Fruit fly (Drosophila melanogaster) whole organism, adult: ENCODE data around the gene faf.
A peak's percentile ranks its signal among the peaks of the same experiment; 100 is the strongest.

Experiments used
- CG11617 ChIP-seq: fragments of 200-800 bp; sonication (Bioruptor generic); optimal IDR thresholded peaks from 2 replicates; lab custom pipeline; 2017; ENCODE audit warnings: mild to moderate bottlenecking, missing biosample characterization, missing genetic modification reagents, missing genetic modification characterization
- CG12768 ChIP-seq: fragments of 200-800 bp; sonication (Bioruptor generic); optimal IDR thresholded peaks from 2 replicates; lab custom pipeline; 2017; ENCODE audit warnings: missing biosample characterization, missing genetic modification characterization, mild to moderate bottlenecking, moderate library complexity, missing genetic modification reagents
- CG14711 ChIP-seq: fragments of 200-800 bp; sonication (Bioruptor generic); optimal IDR thresholded peaks from 2 replicates; lab custom pipeline; 2018; ENCODE audit warnings: missing biosample characterization, mild to moderate bottlenecking, missing genetic modification characterization, moderate library complexity
- CG1620 ChIP-seq: fragments of 200-800 bp; sonication (Bioruptor generic); optimal IDR thresholded peaks from 2 replicates; lab custom pipeline; 2016; ENCODE audit warnings: missing biosample characterization, missing genetic modification characterization
- CG33017 ChIP-seq: fragments of 200-800 bp; sonication (Bioruptor generic); optimal IDR thresholded peaks from 2 replicates; lab custom pipeline; 2018; ENCODE audit warnings: missing biosample characterization, mild to moderate bottlenecking, missing genetic modification characterization, moderate library complexity
- CG5204 ChIP-seq: fragments of 200-800 bp; sonication (Bioruptor generic); optimal IDR thresholded peaks from 2 replicates; lab custom pipeline; 2016; ENCODE audit warnings: missing biosample characterization, missing genetic modification characterization
- CG7045 ChIP-seq: fragments of 200-800 bp; sonication (Bioruptor generic); optimal IDR thresholded peaks from 2 replicates; lab custom pipeline; 2017; ENCODE audit warnings: missing biosample characterization, mild to moderate bottlenecking, missing genetic modification characterization
- CG7101 ChIP-seq: fragments of 200-800 bp; sonication (Bioruptor generic); optimal IDR thresholded peaks from 2 replicates; lab custom pipeline; 2018; ENCODE audit warnings: missing biosample characterization, mild to moderate bottlenecking, missing genetic modification characterization, moderate library complexity
- Clk ChIP-seq: fragments of 200-800 bp; sonication (Bioruptor generic); optimal IDR thresholded peaks from 2 replicates; lab custom pipeline; 2017; ENCODE audit warnings: missing biosample characterization, missing genetic modification characterization
- Crg-1 ChIP-seq: fragments of 200-800 bp; sonication (Bioruptor generic); optimal IDR thresholded peaks from 2 replicates; lab custom pipeline; 2016; ENCODE audit warnings: missing biosample characterization, missing genetic modification characterization
- Hr96 ChIP-seq: fragments of 200-800 bp; sonication (Bioruptor generic); optimal IDR thresholded peaks from 2 replicates; lab custom pipeline; 2016; ENCODE audit warnings: missing biosample characterization, missing genetic modification characterization
- Mnt ChIP-seq: fragments of 200-800 bp; sonication (Bioruptor generic); optimal IDR thresholded peaks from 2 replicates; lab custom pipeline; 2016; ENCODE audit warnings: missing biosample characterization, mild to moderate bottlenecking, missing genetic modification characterization
- bab1 ChIP-seq: fragments of 200-800 bp; sonication (Bioruptor generic); optimal IDR thresholded peaks from 3 replicates; lab custom pipeline; 2019; ENCODE audit warnings: missing biosample characterization, mild to moderate bottlenecking, missing genetic modification characterization, moderate library complexity
- cic ChIP-seq: fragments of 200-800 bp; sonication (Bioruptor generic); optimal IDR thresholded peaks from 2 replicates; lab custom pipeline; 2017; ENCODE audit warnings: missing biosample characterization, mild to moderate bottlenecking, missing genetic modification characterization, moderate library complexity
- cnc ChIP-seq, 2 experiments: fragments of >200 bp; optimal IDR thresholded peaks; 2 replicates each; lab custom pipeline; 2017
- kay ChIP-seq: fragments of 200-800 bp; sonication (Bioruptor generic); peaks from one replicate; lab custom pipeline; 2016; ENCODE audit warnings: missing biosample characterization, missing genetic modification characterization, borderline replicate concordance
- ovo ChIP-seq: fragments of 200-800 bp; sonication (Bioruptor generic); optimal IDR thresholded peaks from 2 replicates; lab custom pipeline; 2016; ENCODE audit warnings: missing biosample characterization, missing genetic modification characterization
- pad ChIP-seq: fragments of 200-800 bp; sonication (Bioruptor generic); optimal IDR thresholded peaks from 3 replicates; lab custom pipeline; 2017; ENCODE audit warnings: missing biosample characterization, missing genetic modification characterization, mild to moderate bottlenecking, moderate library complexity, missing genetic modification reagents
- tj ChIP-seq: fragments of 200-800 bp; sonication (Bioruptor generic); optimal IDR thresholded peaks from 3 replicates; lab custom pipeline; 2017; ENCODE audit warnings: missing biosample characterization, mild to moderate bottlenecking, missing genetic modification characterization, moderate library complexity
- toe ChIP-seq: fragments of 200-800 bp; sonication (Bioruptor generic); optimal IDR thresholded peaks from 2 replicates; lab custom pipeline; 2016; ENCODE audit warnings: missing biosample characterization, missing genetic modification characterization

Gene faf

DNA sequence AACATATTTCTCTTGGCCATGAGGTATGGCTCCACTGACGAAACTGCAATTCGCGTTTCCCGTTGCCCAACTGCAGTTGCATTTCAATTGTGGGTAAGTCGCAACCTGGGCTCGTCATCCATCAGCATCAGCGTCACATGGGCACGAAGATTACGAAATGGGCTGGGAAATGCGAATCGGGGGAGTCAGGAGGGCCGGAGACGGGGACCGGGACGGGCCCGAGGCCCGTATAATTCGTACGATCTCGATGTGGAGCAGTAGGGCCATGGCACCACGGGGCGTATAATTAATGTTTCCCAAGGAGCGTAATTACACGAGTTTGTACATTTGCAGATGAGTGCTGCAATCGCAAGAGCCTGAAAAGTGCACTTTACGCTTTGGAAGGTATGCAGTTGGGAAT lies 11.7 kb upstream of the faf start:
- TF ChIP-seq CG1620 (GFP tag; lab: Kevin White, UChicago) (no peak), CG14711 (tag; lab: Kevin White, UChicago) (no peak), tj (GFP tag; lab: Kevin White, UChicago) (no peak), Mnt (GFP tag; lab: Kevin White, UChicago) (no peak), ovo (GFP tag; lab: Kevin White, UChicago) (no peak), CG11617 (GFP tag; lab: Kevin White, UChicago) (no peak), CG5204 (GFP tag; lab: Kevin White, UChicago) (no peak), Crg-1 (GFP tag; lab: Kevin White, UChicago) (no peak), toe (GFP tag; lab: Kevin White, UChicago) (no peak), CG7045 (GFP tag; lab: Kevin White, UChicago) (no peak), bab1 (no peak), Clk (GFP tag; lab: Kevin White, UChicago) (no peak), CG12768 (GFP tag; lab: Kevin White, UChicago) (no peak), CG7101 (tag; lab: Kevin White, UChicago) (no peak), cic (GFP tag; lab: Kevin White, UChicago) (no peak)

DNA sequence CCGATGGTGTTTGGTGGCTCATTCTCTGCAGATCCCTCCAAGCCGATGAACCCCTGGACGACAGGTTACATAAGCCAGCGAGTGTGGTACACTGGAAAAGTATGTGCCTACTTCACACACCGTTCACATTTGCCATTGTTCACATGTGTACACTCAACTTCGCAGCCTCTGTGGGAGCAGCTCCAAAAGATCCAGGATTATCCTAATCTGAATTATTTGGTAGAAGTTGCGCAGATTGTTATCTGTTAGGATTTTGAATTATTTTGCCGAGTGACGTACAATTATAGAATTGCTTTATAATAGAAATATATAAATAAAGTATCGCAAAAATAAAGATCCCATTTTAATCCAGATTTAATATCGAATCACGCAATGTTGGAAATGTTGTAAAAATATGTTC lies 9.3 kb upstream of the faf start:
- TF ChIP-seq cic (GFP tag; lab: Kevin White, UChicago) (no peak), Crg-1 (GFP tag; lab: Kevin White, UChicago) (no peak), CG14711 (tag; lab: Kevin White, UChicago) (no peak), bab1 (no peak), Hr96 (GFP tag; lab: Kevin White, UChicago) (no peak)

DNA sequence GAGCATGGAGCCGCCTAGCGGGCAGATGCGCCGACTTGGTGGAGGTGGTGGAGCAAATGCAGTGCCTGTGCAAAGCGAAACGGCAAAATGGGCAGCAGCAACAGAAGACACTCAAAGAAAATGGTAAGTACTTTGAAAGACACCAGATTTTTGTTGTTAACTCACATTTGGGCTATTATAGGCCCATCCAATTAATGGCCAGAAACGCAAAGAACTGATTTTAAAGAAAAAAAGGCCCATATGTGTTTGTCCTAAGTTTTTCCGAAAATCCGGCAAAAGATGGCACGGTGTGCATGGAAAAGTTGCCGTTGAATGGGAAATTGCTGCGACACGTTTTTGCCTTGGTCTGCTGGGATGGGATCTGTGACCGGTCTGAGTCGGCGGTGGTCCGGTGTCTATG lies 8.6 kb upstream of the faf start:
- TF ChIP-seq CG14711 (tag; lab: Kevin White, UChicago) (no peak), CG33017 (tag; lab: Kevin White, UChicago) (no peak), toe (GFP tag; lab: Kevin White, UChicago) (no peak), ovo (GFP tag; lab: Kevin White, UChicago) (no peak), cic (GFP tag; lab: Kevin White, UChicago) (no peak)

DNA sequence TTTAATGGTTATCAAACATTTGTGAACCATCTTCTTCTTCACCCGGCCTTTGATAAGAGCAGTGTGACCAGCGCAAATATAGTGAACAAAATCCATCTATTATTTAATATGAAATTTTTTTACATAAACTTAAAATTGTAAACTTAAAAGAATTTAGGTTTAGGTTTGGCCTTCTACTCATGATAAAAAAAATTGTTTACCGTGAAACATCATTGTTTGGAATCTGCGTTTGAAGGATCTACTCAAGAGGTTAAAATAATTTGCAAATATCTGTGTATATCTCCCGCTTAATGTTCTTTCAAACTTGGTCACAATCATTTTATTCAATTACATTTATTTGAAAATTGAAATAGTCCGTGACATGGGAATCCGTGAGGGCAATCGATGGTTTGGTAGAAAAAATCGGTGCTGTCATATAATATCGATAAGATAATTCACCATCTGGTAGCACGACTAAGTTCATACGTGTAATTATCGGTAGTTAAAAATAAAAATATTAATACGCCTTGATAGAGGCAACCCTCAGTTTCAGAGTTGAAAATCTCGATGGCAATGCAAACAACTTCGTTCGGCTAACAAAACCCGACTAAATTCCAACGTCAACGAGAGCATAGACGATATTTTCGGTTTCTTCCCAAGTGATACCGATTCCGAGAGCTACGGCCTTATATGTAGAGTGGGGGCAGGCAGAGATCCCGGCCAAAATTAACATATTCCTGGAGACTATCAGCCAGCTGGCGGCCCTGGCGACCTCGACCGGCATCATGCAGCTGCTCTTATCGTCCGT lies 4.8 kb upstream of the faf start, which contains the start of the genes betaGlu and sip3:
betaGlu (minus strand) TSS at position 59 of the 787 bp plus-strand sequence.
sip3 (plus strand) TSS at position 430 of the 787 bp plus-strand sequence.
- TF ChIP-seq CG5204 (GFP tag; lab: Kevin White, UChicago) (no peak), pad (GFP tag; lab: Kevin White, UChicago) (peak; percentile 7), CG1620 (GFP tag; lab: Kevin White, UChicago) (peak; percentile 7), CG11617 (GFP tag; lab: Kevin White, UChicago) (peak; percentile 31), kay (GFP tag; lab: Kevin White, UChicago) (peak; percentile 96), bab1 (peak; percentile 32), CG12768 (GFP tag; lab: Kevin White, UChicago) (no peak), toe (GFP tag; lab: Kevin White, UChicago) (peak; percentile 61)

DNA sequence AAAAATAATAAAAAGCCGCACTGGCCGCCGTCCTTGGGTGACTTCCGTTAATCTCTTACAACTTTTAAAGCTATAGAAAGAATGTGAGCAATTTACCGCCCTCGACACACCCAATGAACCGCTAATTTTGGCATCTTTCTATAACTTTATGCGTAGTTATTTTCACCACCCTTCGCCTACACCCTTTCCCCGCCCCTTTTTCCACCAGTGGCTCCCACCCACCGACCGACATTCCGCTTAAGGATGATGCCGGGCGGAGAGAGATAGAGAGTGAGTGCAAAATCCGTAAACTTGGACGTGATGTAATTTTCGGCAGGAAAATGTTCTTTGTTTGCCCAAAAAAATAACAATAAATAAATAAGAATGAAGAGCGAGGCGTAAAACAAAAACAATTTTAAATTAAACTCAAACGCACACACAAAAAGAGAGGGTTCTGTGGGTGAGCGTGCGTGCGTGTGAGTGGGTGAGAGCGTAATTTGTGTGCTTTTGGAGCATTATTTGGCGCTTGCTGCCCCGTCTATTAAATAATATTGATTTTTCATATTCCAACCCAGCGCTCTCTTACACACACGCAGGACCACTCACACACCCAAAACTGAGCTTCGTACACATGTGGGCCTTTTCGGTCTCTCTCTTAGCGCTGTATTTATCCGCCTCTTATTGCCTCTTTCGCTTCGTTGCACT lies 804 bp downstream of the faf start:
- TF ChIP-seq CG12768 (GFP tag; lab: Kevin White, UChicago) = no peak
- no peak for TF ChIP-seq ovo (GFP tag; lab: Kevin White, UChicago)
- TF ChIP-seq Mnt (GFP tag; lab: Kevin White, UChicago) = peak; percentile 53
- TF ChIP-seq CG14711 (tag; lab: Kevin White, UChicago) = no peak
- no peak for TF ChIP-seq Hr96 (GFP tag; lab: Kevin White, UChicago)
- no peak for TF ChIP-seq bab1
- peak; percentile 39 for TF ChIP-seq cic (GFP tag; lab: Kevin White, UChicago)
- TF ChIP-seq kay (GFP tag; lab: Kevin White, UChicago) = peak; percentile 8

DNA sequence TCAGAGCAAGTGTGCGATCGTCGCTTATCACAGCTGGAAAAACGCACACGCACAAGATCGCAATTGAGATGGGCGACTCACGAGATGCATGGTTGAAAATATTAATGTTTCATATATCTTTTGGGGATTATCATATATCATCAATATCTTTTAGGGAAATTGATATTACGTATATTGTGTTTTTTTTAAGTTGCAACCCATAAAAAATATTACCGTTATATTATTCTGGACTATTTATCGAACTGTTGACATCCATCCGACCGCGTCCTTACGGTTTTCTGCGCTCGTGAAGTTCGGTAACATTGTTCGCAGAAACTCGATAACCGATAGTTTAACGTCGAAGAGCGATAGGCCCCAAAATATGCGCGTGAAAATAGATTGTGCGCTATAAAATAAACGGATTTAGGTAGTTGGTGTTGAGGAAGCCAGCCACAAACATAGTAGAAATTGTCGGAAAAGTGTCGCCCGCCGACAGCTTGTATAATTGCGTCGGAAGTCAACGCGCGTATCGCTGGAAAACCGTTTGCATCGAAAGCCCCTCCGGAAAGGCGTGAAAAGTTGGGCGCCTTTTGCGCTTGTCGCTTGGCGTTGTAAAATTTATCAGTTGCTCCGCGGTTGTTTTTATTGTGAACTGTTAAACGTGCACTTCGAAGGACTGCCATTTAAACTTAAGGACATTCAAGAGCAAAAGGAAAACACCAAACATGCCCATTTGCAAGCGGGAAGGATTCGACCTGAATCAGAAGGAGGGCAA lies 17.0 kb downstream of the faf start, which contains the start of the genes Mccc1 and Acf:
Mccc1 (minus strand) TSS at position 244 of the 754 bp plus-strand sequence.
Acf (plus strand) TSS at position 318 of the 754 bp plus-strand sequence.
- TF ChIP-seq CG12768 (GFP tag; lab: Kevin White, UChicago) (no peak), CG11617 (GFP tag; lab: Kevin White, UChicago) (peak; percentile 25), CG33017 (tag; lab: Kevin White, UChicago) (no peak), CG1620 (GFP tag; lab: Kevin White, UChicago) (peak; percentile 32), cnc (optimal IDR thresholded peaks at IDR 0.05; lab: Kevin White, UChicago) (no peak), toe (GFP tag; lab: Kevin White, UChicago) (no peak), Clk (GFP tag; lab: Kevin White, UChicago) (no peak), cic (GFP tag; lab: Kevin White, UChicago) (no peak), Crg-1 (GFP tag; lab: Kevin White, UChicago) (peak; percentile 69), Hr96 (GFP tag; lab: Kevin White, UChicago) (no peak), CG5204 (GFP tag; lab: Kevin White, UChicago) (peak; percentile 33), bab1 (peak; percentile 59), tj (GFP tag; lab: Kevin White, UChicago) (peak; percentile 35), pad (GFP tag; lab: Kevin White, UChicago) (no peak), CG7101 (tag; lab: Kevin White, UChicago) (peak; percentile 34), Mnt (GFP tag; lab: Kevin White, UChicago) (peak; percentile 76), kay (GFP tag; lab: Kevin White, UChicago) (no peak), ovo (GFP tag; lab: Kevin White, UChicago) (peak; percentile 89), CG14711 (tag; lab: Kevin White, UChicago) (peak; percentile 73), CG7045 (GFP tag; lab: Kevin White, UChicago) (no peak)
